Fruit fly (Drosophila melanogaster) whole organism, wandering third instar larva: ENCODE measurements around the gene NP15.6.
A peak's percentile ranks its signal among the peaks of the same experiment; 100 is the strongest.

Experiments
- Abd-B ChIP-seq: fragments of >200 bp; optimal IDR thresholded peaks from 2 replicates; lab custom pipeline; 2017; ENCODE audit warnings: missing biosample characterization, missing genetic modification characterization
- CG32264 ChIP-seq: fragments of 200-800 bp; sonication (Bioruptor generic); optimal IDR thresholded peaks from 2 replicates; lab custom pipeline; 2016; ENCODE audit warnings: missing biosample characterization, missing genetic modification characterization
- CrebA ChIP-seq: fragments of 200-800 bp; sonication (Bioruptor generic); optimal IDR thresholded peaks from 2 replicates; lab custom pipeline; 2016; ENCODE audit warnings: missing biosample characterization, mild to moderate bottlenecking, missing genetic modification characterization, borderline replicate concordance
- Dfd ChIP-seq: fragments of >200 bp; optimal IDR thresholded peaks from 2 replicates; lab custom pipeline; 2017; ENCODE audit warnings: missing biosample characterization, missing genetic modification characterization
- Dif ChIP-seq: fragments of 200-275, 200-300 bp; sonication (Bioruptor generic); optimal IDR thresholded peaks from 2 replicates; lab custom pipeline; 2018; ENCODE audit warnings: missing biosample characterization, missing genetic modification characterization; ENCODE audit not compliant: partially characterized antibody
- HLH106 ChIP-seq: fragments of 200-800 bp; optimal IDR thresholded peaks from 3 replicates; lab custom pipeline; 2019; ENCODE audit warnings: missing biosample characterization, mild to moderate bottlenecking, missing genetic modification characterization, moderate library complexity
- Hnf4 ChIP-seq: fragments of 200-800 bp; sonication (Bioruptor generic); optimal IDR thresholded peaks from 2 replicates; lab custom pipeline; 2016; ENCODE audit warnings: missing biosample characterization, mild to moderate bottlenecking, missing genetic modification characterization
- Hr78 ChIP-seq: fragments of >200 bp; optimal IDR thresholded peaks from 2 replicates; lab custom pipeline; 2017; ENCODE audit warnings: missing biosample characterization, missing genetic modification characterization
- Jra ChIP-seq: sonication (Bioruptor generic); optimal IDR thresholded peaks from 2 replicates; lab custom pipeline; 2016; ENCODE audit warnings: missing biosample characterization, missing genetic modification characterization
- Mio ChIP-seq: sonication (Bioruptor generic); optimal IDR thresholded peaks from 2 replicates; lab custom pipeline; 2016; ENCODE audit warnings: missing biosample characterization, missing genetic modification characterization
- Myc ChIP-seq: fragments of >200 bp; optimal IDR thresholded peaks from 2 replicates; lab custom pipeline; 2017
- OdsH ChIP-seq: fragments of 200-800 bp; sonication (Bioruptor generic); optimal IDR thresholded peaks from 2 replicates; lab custom pipeline; 2016; ENCODE audit warnings: missing biosample characterization, mild to moderate bottlenecking, missing genetic modification characterization
- Rel ChIP-seq, 2 experiments: fragments of 200-800 bp; sonication (Bioruptor generic) in 1 of 2; optimal IDR thresholded peaks; 2 replicates in 1 of 2; 3 replicates in 1 of 2; lab custom pipeline; 2016 to 2019; ENCODE audit warnings: mild to moderate bottlenecking in 2 of 2, missing biosample characterization in 2 of 2, missing genetic modification characterization in 2 of 2, moderate library complexity in 1 of 2
- Sp1 ChIP-seq: fragments of 200-800 bp; sonication (Bioruptor generic); optimal IDR thresholded peaks from 3 replicates; lab custom pipeline; 2019; ENCODE audit warnings: missing biosample characterization, mild to moderate bottlenecking, missing genetic modification characterization, moderate library complexity
- Vsx2 ChIP-seq: fragments of 200-300, 225-300 bp; sonication (Bioruptor generic); optimal IDR thresholded peaks from 2 replicates; lab custom pipeline; 2018; ENCODE audit warnings: missing biosample characterization, missing genetic modification characterization; ENCODE audit not compliant: partially characterized antibody
- brk ChIP-seq: fragments of 200-800 bp; sonication (Bioruptor generic); optimal IDR thresholded peaks from 2 replicates; lab custom pipeline; 2016; ENCODE audit warnings: missing biosample characterization, mild to moderate bottlenecking, missing genetic modification characterization
- dmrt93B ChIP-seq: fragments of 200-800 bp; sonication (Bioruptor generic); optimal IDR thresholded peaks from 2 replicates; lab custom pipeline; 2018; ENCODE audit warnings: missing biosample characterization, mild to moderate bottlenecking, missing genetic modification characterization
- ey ChIP-seq: fragments of 200-800 bp; sonication (Bioruptor generic); optimal IDR thresholded peaks from 2 replicates; lab custom pipeline; 2016; ENCODE audit warnings: missing biosample characterization, missing genetic modification characterization
- foxo ChIP-seq, 2 experiments: fragments of 200-800 bp; sonication (Bioruptor generic); optimal IDR thresholded peaks; 2 replicates in 1 of 2; 3 replicates in 1 of 2; lab custom pipeline; 2016 to 2017; ENCODE audit warnings: missing biosample characterization in 2 of 2, missing genetic modification characterization in 2 of 2
- fru ChIP-seq: fragments of 200-800 bp; sonication (Bioruptor generic); optimal IDR thresholded peaks from 3 replicates; lab custom pipeline; 2016; ENCODE audit warnings: missing biosample characterization, mild to moderate bottlenecking, missing genetic modification characterization
- h ChIP-seq: fragments of 200-800 bp; sonication (Bioruptor generic); optimal IDR thresholded peaks from 3 replicates; lab custom pipeline; 2016; ENCODE audit warnings: missing biosample characterization, mild to moderate bottlenecking, missing genetic modification characterization
- jim ChIP-seq: fragments of 175-275, 200-325 bp; sonication (Bioruptor generic); optimal IDR thresholded peaks from 2 replicates; lab custom pipeline; 2016; ENCODE audit warnings: missing biosample characterization, mild to moderate bottlenecking, missing genetic modification characterization
- pan ChIP-seq: fragments of >200 bp; optimal IDR thresholded peaks from 2 replicates; lab custom pipeline; 2017
- psq ChIP-seq: fragments of 200-800 bp; sonication (Bioruptor generic); optimal IDR thresholded peaks from 3 replicates; lab custom pipeline; 2017; ENCODE audit warnings: missing biosample characterization, mild to moderate bottlenecking, missing genetic modification characterization, moderate library complexity
- rgr ChIP-seq: fragments of 200-800 bp; sonication (Bioruptor generic); optimal IDR thresholded peaks from 3 replicates; lab custom pipeline; 2016; ENCODE audit warnings: missing biosample characterization, mild to moderate bottlenecking, missing genetic modification characterization
- sage ChIP-seq: fragments of 200-800 bp; sonication (Bioruptor generic); optimal IDR thresholded peaks from 2 replicates; lab custom pipeline; 2016; ENCODE audit warnings: missing biosample characterization, mild to moderate bottlenecking, missing genetic modification characterization
- sv ChIP-seq: fragments of 200-800 bp; sonication (Bioruptor generic); optimal IDR thresholded peaks from 3 replicates; lab custom pipeline; 2016; ENCODE audit warnings: missing biosample characterization, missing genetic modification characterization
- tai ChIP-seq: sonication (Bioruptor generic); optimal IDR thresholded peaks from 2 replicates; lab custom pipeline; 2016; ENCODE audit warnings: missing biosample characterization, missing genetic modification characterization
- usp ChIP-seq: fragments of >200 bp; optimal IDR thresholded peaks from 2 replicates; lab custom pipeline; 2017; ENCODE audit warnings: missing biosample characterization, missing genetic modification characterization
- woc ChIP-seq: sonication (Bioruptor generic); optimal IDR thresholded peaks from 2 replicates; lab custom pipeline; 2016; ENCODE audit warnings: missing biosample characterization, mild to moderate bottlenecking, missing genetic modification characterization

The NP15.6 gene

dm6 chr3R:19031210-19031609, 4.0 kb downstream of the NP15.6 start, which contains the start of the genes Prp18 and CG6013:
Gene Prp18 (minus strand): TSS chr3R:19031271.
Gene CG6013 (plus strand): TSS chr3R:19031503.
- TF ChIP-seq OdsH (peak; percentile 29), rgr (peak; percentile 33), Rel (GFP tag; optimal IDR thresholded peaks at IDR 0.05; lab: Kevin White, UChicago) (no peak), Rel (tag; optimal IDR thresholded peaks at IDR 0.05; lab: Kevin White, UChicago) (peak; percentile 19), foxo (GFP tag; optimal IDR thresholded peaks at IDR 0.05; lab: Kevin White, UChicago) (peak in 1 of 2 experiments; percentile 54), jim (GFP tag; lab: Kevin White, UChicago) (no peak), Hr78 (GFP tag; lab: Kevin White, UChicago) (no peak), dmrt93B (GFP tag; lab: Kevin White, UChicago) (peak; percentile 45), Dif (GFP tag; lab: Kevin White, UChicago) (no peak), HLH106 (tag; lab: Kevin White, UChicago) (peak; percentile 75), Jra (GFP tag; lab: Kevin White, UChicago) (no peak), Sp1 (GFP tag; lab: Kevin White, UChicago) (peak; percentile 68), sv (GFP tag; lab: Kevin White, UChicago) (no peak), psq (GFP tag; lab: Kevin White, UChicago) (peak; percentile 42)

dm6 chr3R:19033238-19033637, 6.1 kb downstream of the NP15.6 start, which contains the start of gene CG6026:
Gene CG6026 (plus strand): TSS chr3R:19033538.
- TF ChIP-seq Rel (GFP tag; optimal IDR thresholded peaks at IDR 0.05; lab: Kevin White, UChicago), result no peak
- TF ChIP-seq Rel (tag; optimal IDR thresholded peaks at IDR 0.05; lab: Kevin White, UChicago), result no peak
- TF ChIP-seq ey (GFP tag; lab: Kevin White, UChicago), result no peak
- TF ChIP-seq tai (GFP tag; lab: Kevin White, UChicago), result no peak
- no peak for TF ChIP-seq foxo (GFP tag; optimal IDR thresholded peaks at IDR 0.05; lab: Kevin White, UChicago)
- TF ChIP-seq Dfd (GFP tag; lab: Kevin White, UChicago), result no peak
- no peak for TF ChIP-seq Sp1 (GFP tag; lab: Kevin White, UChicago)
- no peak for TF ChIP-seq rgr
- TF ChIP-seq Vsx2, result no peak
- no peak for TF ChIP-seq sage (GFP tag; lab: Kevin White, UChicago)
- no peak for TF ChIP-seq Hnf4 (GFP tag; lab: Kevin White, UChicago)
- no peak for TF ChIP-seq dmrt93B (GFP tag; lab: Kevin White, UChicago)
- TF ChIP-seq usp (GFP tag; lab: Kevin White, UChicago), result no peak
- TF ChIP-seq woc (GFP tag; lab: Kevin White, UChicago), result no peak
- TF ChIP-seq CrebA (GFP tag; lab: Kevin White, UChicago), result no peak

- TF ChIP-seq Abd-B (GFP tag; lab: Kevin White, UChicago) (no peak), fru (GFP tag; lab: Kevin White, UChicago) (no peak), Hnf4 (GFP tag; lab: Kevin White, UChicago) (no peak), sv (GFP tag; lab: Kevin White, UChicago) (no peak), tai (GFP tag; lab: Kevin White, UChicago) (no peak), foxo (GFP tag; optimal IDR thresholded peaks at IDR 0.05; lab: Kevin White, UChicago) (no peak)
- TF ChIP-seq, all 38 proteins: peak for 0
Observed at dm6 chr3R:19036521-19037142, 9.5 kb downstream of the NP15.6 start.

- TF ChIP-seq Dfd (GFP tag; lab: Kevin White, UChicago), result peak; percentile 97
- no peak for TF ChIP-seq h (GFP tag; lab: Kevin White, UChicago)
Observed at dm6 chr3R:19040685-19041084, 13.5 kb downstream of the NP15.6 start.

- TF ChIP-seq brk, result no peak
- no peak for TF ChIP-seq pan (lab: Kevin White, UChicago)
- no peak for TF ChIP-seq Abd-B (GFP tag; lab: Kevin White, UChicago)
- no peak for TF ChIP-seq CrebA (GFP tag; lab: Kevin White, UChicago)
- TF ChIP-seq rgr, result no peak
- no peak for TF ChIP-seq Mio (GFP tag; lab: Kevin White, UChicago)
- no peak for TF ChIP-seq Jra (GFP tag; lab: Kevin White, UChicago)
- no peak for TF ChIP-seq OdsH
- no peak for TF ChIP-seq woc (GFP tag; lab: Kevin White, UChicago)
- TF ChIP-seq Sp1 (GFP tag; lab: Kevin White, UChicago), result no peak
- no peak for TF ChIP-seq Hnf4 (GFP tag; lab: Kevin White, UChicago)
- no peak for TF ChIP-seq Dif (GFP tag; lab: Kevin White, UChicago)
- no peak for TF ChIP-seq Vsx2
- no peak for TF ChIP-seq CG32264 (GFP tag; lab: Kevin White, UChicago)
- no peak for TF ChIP-seq h (GFP tag; lab: Kevin White, UChicago)
- TF ChIP-seq HLH106 (tag; lab: Kevin White, UChicago), result no peak
- TF ChIP-seq fru (GFP tag; lab: Kevin White, UChicago), result no peak
- TF ChIP-seq foxo (GFP tag; optimal IDR thresholded peaks at IDR 0.05; lab: Kevin White, UChicago), result no peak
- no peak for TF ChIP-seq jim (GFP tag; lab: Kevin White, UChicago)
- TF ChIP-seq Myc, result no peak
Observed at dm6 chr3R:19044638-19045037, 17.5 kb downstream of the NP15.6 start.
